Worm (Caenorhabditis elegans) whole organism, L1 larva: Measurements from ENCODE around the gene decr-1.3.
A peak's percentile ranks its signal among the peaks of the same experiment; 100 is the strongest.

ENCODE experiments used
- C16A3.4 ChIP-seq: fragments of 150-350 bp; optimal IDR thresholded peaks from 2 replicates; lab custom pipeline; 2014; ENCODE audit warnings: missing biosample characterization, missing genetic modification characterization
- Y116A8C.19 ChIP-seq: sonication (generic microtip); optimal IDR thresholded peaks from 2 replicates; lab custom pipeline; 2016; ENCODE audit warnings: missing compliant biosample characterization, missing genetic modification characterization, borderline replicate concordance
- aly-2 ChIP-seq: fragments of 150-350 bp; optimal IDR thresholded peaks from 2 replicates; lab custom pipeline; 2014; ENCODE audit warnings: missing biosample characterization, missing genetic modification characterization
- ceh-82 ChIP-seq, 3 experiments: fragments of 150-350 bp in 1 of 3; sonication (generic microtip) in 2 of 3; optimal IDR thresholded peaks; 2 replicates each; lab custom pipeline; 2014 to 2017; ENCODE audit warnings: missing biosample characterization in 3 of 3, missing genetic modification characterization in 3 of 3
- ceh-90 ChIP-seq: sonication (generic microtip); optimal IDR thresholded peaks from 2 replicates; lab custom pipeline; 2016; ENCODE audit warnings: missing genetic modification characterization, missing compliant biosample characterization
- ces-1 ChIP-seq: fragments of 150-350 bp; optimal IDR thresholded peaks from 2 replicates; lab custom pipeline; 2014; ENCODE audit warnings: missing biosample characterization, missing genetic modification reagents, missing genetic modification characterization
- efl-1 ChIP-seq, 4 experiments: fragments of 150-350 bp; optimal IDR thresholded peaks in 3 of 4; peaks in 1 of 4; 1 replicate in 1 of 4; 2 replicates in 3 of 4; lab custom pipeline; 2014; ENCODE audit warnings: missing biosample characterization in 2 of 4, missing genetic modification characterization in 2 of 4, missing genetic modification reagents in 2 of 4
- egl-27 ChIP-seq, 2 experiments: fragments of 150-350 bp in 1 of 2; sonication (generic microtip); optimal IDR thresholded peaks; 3 replicates each; lab custom pipeline; 2017 to 2018; ENCODE audit warnings: missing biosample characterization in 2 of 2, missing genetic modification characterization in 2 of 2, missing genetic modification reagents in 2 of 2
- elt-2 ChIP-seq: sonication (generic microtip); optimal IDR thresholded peaks from 2 replicates; lab custom pipeline; 2016; ENCODE audit warnings: missing genetic modification characterization, mild to moderate bottlenecking, inconsistent platforms, missing compliant biosample characterization, missing genetic modification reagents
- elt-3 ChIP-seq, 6 experiments: fragments of 150-350 bp in 1 of 6; sonication (generic microtip); optimal IDR thresholded peaks; 2 replicates each; lab custom pipeline; 2017 to 2018; ENCODE audit warnings: missing biosample characterization in 6 of 6, missing genetic modification characterization in 6 of 6, inconsistent platforms in 1 of 6
- fkh-10 ChIP-seq: sonication (generic microtip); optimal IDR thresholded peaks from 2 replicates; lab custom pipeline; 2017; ENCODE audit warnings: missing biosample characterization, missing genetic modification reagents, missing genetic modification characterization
- fkh-4 ChIP-seq: sonication (generic microtip); optimal IDR thresholded peaks from 2 replicates; lab custom pipeline; 2016; ENCODE audit warnings: missing compliant biosample characterization, missing genetic modification characterization, borderline replicate concordance
- fos-1 ChIP-seq: fragments of 150-350 bp; optimal IDR thresholded peaks from 2 replicates; lab custom pipeline; 2014; ENCODE audit warnings: missing biosample characterization, missing genetic modification characterization
- irx-1 ChIP-seq: sonication (generic microtip); optimal IDR thresholded peaks from 2 replicates; lab custom pipeline; 2016; ENCODE audit warnings: missing genetic modification characterization, missing compliant biosample characterization
- lin-14 ChIP-seq: fragments of 200-800 bp; sonication (Bioruptor generic); optimal IDR thresholded peaks from 2 replicates; lab custom pipeline; 2018; ENCODE audit warnings: mild to moderate bottlenecking, missing genetic modification characterization, moderate library complexity, missing compliant biosample characterization
- lin-15B ChIP-seq: fragments of 150-350 bp; sonication (generic microtip); optimal IDR thresholded peaks from 3 replicates; lab custom pipeline; 2014; ENCODE audit warnings: missing biosample characterization, missing genetic modification characterization
- lin-35 ChIP-seq, 2 experiments: fragments of 150-350 bp; optimal IDR thresholded peaks; 2 replicates each; lab custom pipeline; 2014; ENCODE audit warnings: missing biosample characterization in 2 of 2, missing genetic modification characterization in 2 of 2, missing genetic modification reagents in 2 of 2
- lin-39 ChIP-seq: fragments of 150-350 bp; optimal IDR thresholded peaks from 2 replicates; lab custom pipeline; 2014; ENCODE audit warnings: missing biosample characterization, missing genetic modification reagents, missing genetic modification characterization
- lir-3 ChIP-seq: sonication (generic microtip); optimal IDR thresholded peaks from 2 replicates; lab custom pipeline; 2016; ENCODE audit warnings: mild to moderate bottlenecking, missing genetic modification characterization, moderate library complexity, missing compliant biosample characterization; ENCODE audit not compliant: poor library complexity
- lsy-2 ChIP-seq, 2 experiments: fragments of 150-350 bp; optimal IDR thresholded peaks; 2 replicates each; lab custom pipeline; 2014; ENCODE audit warnings: missing biosample characterization in 2 of 2, missing genetic modification characterization in 2 of 2
- mef-2 ChIP-seq: fragments of 150-350 bp; optimal IDR thresholded peaks from 2 replicates; lab custom pipeline; 2014; ENCODE audit warnings: missing biosample characterization, missing genetic modification characterization
- mep-1 ChIP-seq: fragments of 150-350 bp; optimal IDR thresholded peaks from 2 replicates; lab custom pipeline; 2014; ENCODE audit warnings: missing biosample characterization, missing genetic modification characterization
- nhr-12 ChIP-seq: sonication (generic microtip); optimal IDR thresholded peaks from 2 replicates; lab custom pipeline; 2017; ENCODE audit warnings: missing biosample characterization, missing genetic modification characterization
- nhr-19 ChIP-seq: fragments of 200-800 bp; sonication (Bioruptor generic); conservative IDR thresholded peaks from 2 replicates; pipeline ENCODE4 v1.3.6; 2022; ENCODE audit warnings: missing genetic modification characterization, missing compliant biosample characterization
- nhr-47 ChIP-seq: sonication (generic microtip); optimal IDR thresholded peaks from 2 replicates; lab custom pipeline; 2016; ENCODE audit warnings: mild to moderate bottlenecking, missing genetic modification characterization, moderate library complexity, missing compliant biosample characterization
- nhr-71 ChIP-seq: sonication (generic microtip); optimal IDR thresholded peaks from 2 replicates; lab custom pipeline; 2016; ENCODE audit warnings: mild to moderate bottlenecking, missing genetic modification characterization, moderate library complexity, missing compliant biosample characterization
- nhr-76 ChIP-seq: sonication (generic microtip); optimal IDR thresholded peaks from 2 replicates; lab custom pipeline; 2017; ENCODE audit warnings: missing biosample characterization, missing genetic modification characterization
- nhr-84 ChIP-seq: sonication (generic microtip); optimal IDR thresholded peaks from 2 replicates; lab custom pipeline; 2017; ENCODE audit warnings: missing biosample characterization, missing genetic modification characterization
- nhr-85 ChIP-seq: sonication (generic microtip); peaks from one replicate; lab custom pipeline; 2016; ENCODE audit warnings: missing genetic modification characterization, inconsistent platforms, missing compliant biosample characterization
- pag-3 ChIP-seq: sonication (generic microtip); optimal IDR thresholded peaks from 2 replicates; lab custom pipeline; 2017; ENCODE audit warnings: missing genetic modification characterization, mild to moderate bottlenecking, missing compliant biosample characterization, antibody characterized with exemption, borderline replicate concordance; ENCODE audit not compliant: insufficient read depth
- pqm-1 ChIP-seq: sonication (generic microtip); optimal IDR thresholded peaks from 3 replicates; lab custom pipeline; 2017; ENCODE audit warnings: missing biosample characterization, missing genetic modification characterization
- rnt-1 ChIP-seq: sonication (generic microtip); optimal IDR thresholded peaks from 2 replicates; lab custom pipeline; 2016; ENCODE audit warnings: mild to moderate bottlenecking, missing genetic modification characterization, moderate library complexity, missing compliant biosample characterization
- skn-1 ChIP-seq: fragments of 150-350 bp; optimal IDR thresholded peaks from 2 replicates; lab custom pipeline; 2014; ENCODE audit warnings: missing biosample characterization, missing genetic modification characterization
- snu-23 ChIP-seq: sonication (generic microtip); optimal IDR thresholded peaks from 2 replicates; lab custom pipeline; 2016; ENCODE audit warnings: missing genetic modification characterization, missing compliant biosample characterization
- sox-4 ChIP-seq: sonication (generic microtip); optimal IDR thresholded peaks from 2 replicates; lab custom pipeline; 2016; ENCODE audit warnings: missing genetic modification characterization, missing compliant biosample characterization
- tbx-2 ChIP-seq: sonication (generic microtip); optimal IDR thresholded peaks from 2 replicates; lab custom pipeline; 2016; ENCODE audit warnings: missing genetic modification characterization, missing compliant biosample characterization
- tlp-1 ChIP-seq: fragments of 150-350 bp; optimal IDR thresholded peaks from 2 replicates; lab custom pipeline; 2014; ENCODE audit warnings: missing biosample characterization, missing genetic modification characterization
- unc-130 ChIP-seq: fragments of 150-350 bp; optimal IDR thresholded peaks from 2 replicates; lab custom pipeline; 2017; ENCODE audit warnings: missing biosample characterization, missing genetic modification characterization, inconsistent platforms
- unc-30 ChIP-seq: sonication (generic microtip); optimal IDR thresholded peaks from 2 replicates; lab custom pipeline; 2017; ENCODE audit warnings: missing biosample characterization, missing genetic modification characterization
- unc-98 ChIP-seq: fragments of 200-800 bp; sonication (Bioruptor generic); IDR thresholded peaks from 2 replicates; pipeline ENCODE4 v1.3.6; 2022; ENCODE audit warnings: missing genetic modification characterization, missing compliant biosample characterization
- vab-15 ChIP-seq: sonication (generic microtip); optimal IDR thresholded peaks from 2 replicates; lab custom pipeline; 2017; ENCODE audit warnings: missing genotype, mild to moderate bottlenecking, missing genetic modification characterization, missing compliant biosample characterization
- zag-1 ChIP-seq: fragments of 150-350 bp; optimal IDR thresholded peaks from 2 replicates; lab custom pipeline; 2014; ENCODE audit warnings: missing biosample characterization, missing genetic modification characterization
- ztf-11 ChIP-seq, 2 experiments: sonication (generic microtip); optimal IDR thresholded peaks; 2 replicates each; lab custom pipeline; 2016 to 2017; ENCODE audit warnings: missing genetic modification characterization in 2 of 2, missing biosample characterization in 1 of 2, missing compliant biosample characterization in 1 of 2
- ztf-4 ChIP-seq: fragments of 150-350 bp; optimal IDR thresholded peaks from 2 replicates; lab custom pipeline; 2014; ENCODE audit warnings: missing biosample characterization, missing genetic modification characterization

Gene decr-1.3

DNA sequence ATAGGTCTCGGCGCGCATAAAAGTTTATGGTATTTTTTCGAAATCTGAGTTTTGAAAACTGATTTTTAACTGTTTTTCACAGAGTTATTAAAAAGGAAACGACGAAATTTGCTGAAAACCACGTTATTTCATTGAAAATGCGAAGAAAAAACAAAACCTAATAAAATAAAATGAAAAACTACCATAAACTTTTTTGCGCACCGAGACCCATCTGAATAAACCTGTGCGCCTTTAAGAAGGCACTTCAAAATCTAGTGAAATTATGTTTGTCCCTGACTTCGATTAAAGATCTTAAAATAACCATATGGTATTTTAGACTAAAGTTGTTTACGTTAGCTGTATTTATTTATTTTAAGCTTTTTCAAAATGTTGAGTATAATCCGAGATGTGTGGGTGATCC is 45.6 kb downstream of the decr-1.3 start:
- TF ChIP-seq ztf-4 (tag; lab: Kevin White, UChicago): no peak
- no peak for TF ChIP-seq unc-130
- no peak for TF ChIP-seq efl-1 (optimal IDR thresholded peaks at IDR 0.05; lab: Kevin White, UChicago)
- TF ChIP-seq efl-1 (GFP tag; optimal IDR thresholded peaks at IDR 0.05 in 1 of 2; lab: Kevin White, UChicago): peak in 1 of 2 experiments; percentile 74
- TF ChIP-seq unc-98 (GFP tag; lab: Robert Waterston, UW): no peak
- no peak for TF ChIP-seq vab-15 (tag; lab: Kevin White, UChicago)
- TF ChIP-seq nhr-12: no peak
- no peak for TF ChIP-seq C16A3.4

DNA sequence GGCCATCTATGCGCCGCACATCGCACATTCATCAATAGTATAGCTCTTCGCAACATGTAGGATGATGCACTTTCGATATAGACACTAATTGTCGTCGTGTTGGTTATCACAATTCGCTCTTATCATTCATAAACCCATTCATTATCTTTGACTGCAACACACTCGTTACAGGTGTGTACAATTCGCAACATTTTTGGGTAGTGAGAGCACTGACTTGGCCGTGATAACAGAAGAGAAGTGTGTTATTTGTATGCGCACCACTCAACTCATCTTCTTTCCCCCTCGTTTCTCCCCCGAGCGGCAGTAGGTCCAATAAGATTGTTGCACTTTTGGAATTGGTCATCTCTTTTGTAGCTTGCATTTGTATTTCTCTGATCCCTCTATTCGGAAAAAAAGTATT is 46.1 kb downstream of the decr-1.3 start:
- TF ChIP-seq ceh-82 (tag; optimal IDR thresholded peaks at IDR 0.05; lab: Kevin White, UChicago) (no peak), lin-35 (GFP tag; optimal IDR thresholded peaks at IDR 0.05; lab: Kevin White, UChicago) (peak in 1 of 2 experiments; percentile 36), elt-2 (peak; percentile 68), ztf-11 (tag; optimal IDR thresholded peaks at IDR 0.05; lab: Kevin White, UChicago) (no peak), nhr-84 (no peak), lin-14 (GFP tag; lab: Kevin White, UChicago) (peak; percentile 7), nhr-85 (tag; lab: Kevin White, UChicago) (peak; percentile 17), lsy-2 (tag; optimal IDR thresholded peaks at IDR 0.05; lab: Kevin White, UChicago) (peak in 1 of 2 experiments; percentile 4), ces-1 (GFP tag; lab: Kevin White, UChicago) (no peak), pqm-1 (tag; lab: Kevin White, UChicago) (peak; percentile 31), nhr-76 (tag; lab: Kevin White, UChicago) (no peak)
- TF ChIP-seq, all 84 proteins: peak for 6

DNA sequence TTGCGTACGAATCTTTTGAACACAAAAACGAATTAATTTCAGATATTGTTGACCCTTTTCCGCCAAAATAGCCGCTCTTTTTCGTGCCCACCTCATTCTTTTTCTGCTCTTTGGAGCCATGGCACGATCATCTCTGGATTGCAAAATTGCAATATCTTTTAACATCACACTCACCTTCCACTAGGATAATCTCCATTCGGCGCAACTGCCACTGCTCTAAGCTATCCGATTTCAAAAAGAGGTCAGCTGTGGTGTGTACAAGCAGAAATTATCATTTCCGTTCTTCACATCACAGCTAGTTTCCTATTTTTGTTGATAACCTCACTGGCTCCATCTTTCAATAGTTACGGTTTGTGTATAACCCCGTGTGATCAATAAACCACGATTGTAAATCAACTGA is 46.7 kb downstream of the decr-1.3 start:
- peak; percentile 19 for TF ChIP-seq rnt-1 (tag; lab: Kevin White, UChicago)
- TF ChIP-seq nhr-47 (tag; lab: Kevin White, UChicago): no peak
- no peak for TF ChIP-seq ztf-11 (tag; optimal IDR thresholded peaks at IDR 0.05; lab: Kevin White, UChicago)
- TF ChIP-seq lin-15B (tag; lab: Kevin White, UChicago): no peak
- TF ChIP-seq sox-4 (tag; lab: Kevin White, UChicago): no peak
- no peak for TF ChIP-seq lin-35 (GFP tag; optimal IDR thresholded peaks at IDR 0.05; lab: Kevin White, UChicago)

DNA sequence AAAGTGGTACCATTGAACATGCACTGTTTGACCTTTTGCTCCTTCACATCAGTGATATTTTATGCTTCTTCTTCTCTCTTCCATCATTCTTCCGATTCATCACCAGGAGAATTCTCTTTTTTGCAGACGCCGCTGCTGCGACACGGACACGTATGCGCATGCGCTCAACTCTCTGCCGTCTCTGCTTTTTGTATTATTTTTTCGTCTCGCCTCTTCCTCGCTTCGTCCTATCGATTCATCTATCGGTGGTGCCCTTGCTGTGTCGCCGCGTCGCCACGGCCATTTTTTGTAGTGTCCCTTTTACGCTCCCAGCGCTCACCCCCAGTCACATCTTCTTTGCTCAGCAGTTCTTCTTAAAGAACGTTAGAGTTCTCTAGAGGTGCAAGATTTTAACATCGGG is 47.2 kb downstream of the decr-1.3 start:
- TF ChIP-seq fkh-4 (tag; lab: Kevin White, UChicago) (no peak), skn-1 (peak; percentile 34), mef-2 (tag; lab: Kevin White, UChicago) (no peak), unc-130 (no peak), nhr-71 (tag; lab: Kevin White, UChicago) (peak; percentile 64), irx-1 (tag; lab: Kevin White, UChicago) (no peak), lin-35 (GFP tag; optimal IDR thresholded peaks at IDR 0.05; lab: Kevin White, UChicago) (peak; percentile 40 to 41), fkh-10 (peak; percentile 7), efl-1 (optimal IDR thresholded peaks at IDR 0.05; lab: Kevin White, UChicago) (peak in 1 of 2 experiments; percentile 8), efl-1 (GFP tag; optimal IDR thresholded peaks at IDR 0.05 in 1 of 2; lab: Kevin White, UChicago) (peak in 1 of 2 experiments; percentile 0), unc-30 (tag; lab: Kevin White, UChicago) (no peak), elt-3 (tag; optimal IDR thresholded peaks at IDR 0.05; lab: Kevin White, UChicago) (no peak), ceh-90 (tag; lab: Kevin White, UChicago) (no peak), Y116A8C.19 (tag; lab: Kevin White, UChicago) (no peak), lin-39 (tag; lab: Kevin White, UChicago) (no peak), lin-15B (tag; lab: Kevin White, UChicago) (no peak), elt-2 (no peak), tlp-1 (tag; lab: Kevin White, UChicago) (no peak), lir-3 (tag; lab: Kevin White, UChicago) (no peak), ztf-11 (tag; optimal IDR thresholded peaks at IDR 0.05; lab: Kevin White, UChicago) (peak in 1 of 2 experiments; percentile 12), fos-1 (tag; lab: Kevin White, UChicago) (peak; percentile 31), ceh-82 (tag; optimal IDR thresholded peaks at IDR 0.05; lab: Kevin White, UChicago) (peak; percentile 29 to 77 (median 63)), zag-1 (no peak), nhr-12 (no peak), nhr-19 (GFP tag; lab: Robert Waterston, UW) (peak; percentile 8), snu-23 (GFP tag; lab: Kevin White, UChicago) (peak; percentile 24), mep-1 (tag; lab: Kevin White, UChicago) (peak; percentile 57), egl-27 (tag; optimal IDR thresholded peaks at IDR 0.05; lab: Kevin White, UChicago) (peak in 1 of 2 experiments; percentile 14), tbx-2 (no peak), pag-3 (tag; lab: Kevin White, UChicago) (no peak), aly-2 (no peak), nhr-47 (tag; lab: Kevin White, UChicago) (peak; percentile 45), C16A3.4 (no peak), lin-14 (GFP tag; lab: Kevin White, UChicago) (peak; percentile 84)
